Worm (Caenorhabditis elegans) whole organism, early embryonic: ENCODE results near the gene grl-7.

ENCODE experiments used
- B0310.2 ChIP-seq: sonication (generic microtip); optimal IDR thresholded peaks from 2 replicates; lab custom pipeline; 2016; ENCODE audit warnings: mild to moderate bottlenecking, missing genetic modification characterization, missing compliant biosample characterization
- F13C5.2 ChIP-seq: sonication (generic microtip); optimal IDR thresholded peaks from 2 replicates; lab custom pipeline; 2017; ENCODE audit warnings: mild to moderate bottlenecking, missing genetic modification characterization, inconsistent platforms, missing compliant biosample characterization
- aly-1 ChIP-seq: sonication (generic microtip); optimal IDR thresholded peaks from 2 replicates; lab custom pipeline; 2016; ENCODE audit warnings: missing genetic modification characterization, missing compliant biosample characterization
- ama-1 ChIP-seq: fragments of 150-350 bp; optimal IDR thresholded peaks from 2 replicates; lab custom pipeline; 2014
- ceh-13 ChIP-seq: fragments of 200-800 bp; sonication (Bioruptor generic); optimal IDR thresholded peaks from 2 replicates; lab custom pipeline; 2018; ENCODE audit warnings: mild to moderate bottlenecking, missing genetic modification characterization, missing compliant biosample characterization
- ceh-36 ChIP-seq: sonication (generic microtip); optimal IDR thresholded peaks from 2 replicates; lab custom pipeline; 2016; ENCODE audit warnings: missing genetic modification characterization, inconsistent platforms, missing compliant biosample characterization
- ets-7 ChIP-seq: sonication (generic microtip); optimal IDR thresholded peaks from 2 replicates; lab custom pipeline; 2016; ENCODE audit warnings: missing genotype, missing genetic modification characterization, missing compliant biosample characterization
- flt-1 ChIP-seq: fragments of 200-800 bp; sonication (Bioruptor generic); IDR thresholded peaks from 2 replicates; pipeline ENCODE4 v1.3.6; 2022; ENCODE audit warnings: missing genetic modification characterization, missing compliant biosample characterization
- hmbx-1 ChIP-seq: sonication (generic microtip); optimal IDR thresholded peaks from 2 replicates; lab custom pipeline; 2016; ENCODE audit warnings: mild to moderate bottlenecking, missing genetic modification characterization, missing compliant biosample characterization
- hmg-4 ChIP-seq: fragments of 200-800 bp; sonication (Bioruptor generic); optimal IDR thresholded peaks from 2 replicates; lab custom pipeline; 2018; ENCODE audit warnings: mild to moderate bottlenecking, missing genetic modification characterization, missing compliant biosample characterization
- hnd-1 ChIP-seq: sonication (generic microtip); optimal IDR thresholded peaks from 2 replicates; lab custom pipeline; 2016; ENCODE audit warnings: missing genetic modification characterization, missing compliant biosample characterization
- pes-1 ChIP-seq: fragments of 200-800 bp; sonication (Bioruptor generic); IDR thresholded peaks from 2 replicates; pipeline ENCODE4 v1.3.6; 2022; ENCODE audit warnings: missing genetic modification reagents, missing genetic modification characterization, missing compliant biosample characterization
- scrt-1 ChIP-seq: fragments of 200-800 bp; sonication (Bioruptor generic); IDR thresholded peaks from 2 replicates; pipeline ENCODE4 v1.3.6; 2022; ENCODE audit warnings: missing genetic modification characterization, missing compliant biosample characterization
- sea-1 ChIP-seq: fragments of 200-800 bp; sonication (Bioruptor generic); conservative IDR thresholded peaks from 2 replicates; pipeline ENCODE4 v1.3.6; 2022; ENCODE audit warnings: missing genetic modification characterization, missing compliant biosample characterization
- tbx-11 ChIP-seq: fragments of 200-800 bp; sonication (Bioruptor generic); IDR thresholded peaks from 2 replicates; pipeline ENCODE4 v1.3.6; 2022; ENCODE audit warnings: missing genetic modification characterization, missing compliant biosample characterization
- tbx-37 ChIP-seq: fragments of 200-800 bp; sonication (Bioruptor generic); conservative IDR thresholded peaks from 2 replicates; pipeline ENCODE4 v1.3.6; 2022; ENCODE audit warnings: missing genetic modification reagents, missing genetic modification characterization, missing compliant biosample characterization
- tra-4 ChIP-seq: sonication (generic microtip); optimal IDR thresholded peaks from 2 replicates; lab custom pipeline; 2017; ENCODE audit warnings: missing genetic modification characterization, missing compliant biosample characterization

The grl-7 gene

ce11 chrV:11341130-11341675, 5.6 kb downstream of the grl-7 start:
- peak; percentile 20 for TF ChIP-seq hmg-4
- 0 out of 2 replicates have a peak, but pooled peaks have one; percentile 32 for TF ChIP-seq scrt-1 (GFP tag; lab: Robert Waterston, UW)
- no peak for TF ChIP-seq pes-1

ce11 chrV:11336877-11337276, 9.9 kb downstream of the grl-7 start:
- no peak for TF ChIP-seq pes-1
- TF ChIP-seq hmg-4 = no peak
- TF ChIP-seq B0310.2 (tag; lab: Kevin White, UChicago) = no peak
- no peak for TF ChIP-seq tbx-11 (GFP tag; lab: Robert Waterston, UW)
- no peak for TF ChIP-seq flt-1 (GFP tag; lab: Robert Waterston, UW)
- TF ChIP-seq aly-1 (tag; lab: Kevin White, UChicago) = no peak
- no peak for TF ChIP-seq tbx-37 (GFP tag; lab: Robert Waterston, UW)
- no peak for TF ChIP-seq tra-4 (tag; lab: Kevin White, UChicago)
- TF ChIP-seq hmbx-1 (tag; lab: Kevin White, UChicago) = no peak
- no peak for TF ChIP-seq scrt-1 (GFP tag; lab: Robert Waterston, UW)
- TF ChIP-seq ama-1 (lab: Kevin White, UChicago) = no peak
- TF ChIP-seq ets-7 = no peak

- TF ChIP-seq hmbx-1 (tag; lab: Kevin White, UChicago) (no peak), sea-1 (GFP tag; lab: Robert Waterston, UW) (no peak), tra-4 (tag; lab: Kevin White, UChicago) (no peak)
Observed at ce11 chrV:11335757-11336418, 10.9 kb downstream of the grl-7 start.

ce11 chrV:11334193-11334592, 12.6 kb downstream of the grl-7 start, which contains the start of gene T02E9.6:
Gene T02E9.6, minus strand, starts transcription at chrV:11334293.
- TF ChIP-seq tbx-11 (GFP tag; lab: Robert Waterston, UW) = no peak

ce11 chrV:11331811-11332210, 15.0 kb downstream of the grl-7 start:
- 0 out of 2 replicates have a peak, but pooled peaks have one; percentile 30 for TF ChIP-seq flt-1 (GFP tag; lab: Robert Waterston, UW)

- TF ChIP-seq hnd-1 (tag; lab: Kevin White, UChicago) (no peak), tra-4 (tag; lab: Kevin White, UChicago) (no peak), ets-7 (no peak), ama-1 (lab: Kevin White, UChicago) (no peak), B0310.2 (tag; lab: Kevin White, UChicago) (no peak)
Observed at ce11 chrV:11329100-11329499, 17.7 kb downstream of the grl-7 start, which contains the start of gene F47G9.6. Gene F47G9.6, plus strand, starts transcription at chrV:11329400.

ce11 chrV:11326914-11327367, 19.9 kb downstream of the grl-7 start, which contains the start of gene tmed-10:
Gene tmed-10, minus strand, starts transcription at chrV:11326964.
- TF ChIP-seq ceh-13 (GFP tag; lab: Kevin White, UChicago) (no peak), flt-1 (GFP tag; lab: Robert Waterston, UW) (peak; percentile 50; the same call in 1 of the 2 replicates)

ce11 chrV:11323720-11324119, 23.1 kb downstream of the grl-7 start, which contains the start of gene str-141:
Gene str-141, minus strand, starts transcription at chrV:11323820.
- TF ChIP-seq F13C5.2 (tag; lab: Kevin White, UChicago) (no peak), hmg-4 (no peak), tra-4 (tag; lab: Kevin White, UChicago) (no peak), hnd-1 (tag; lab: Kevin White, UChicago) (no peak), ets-7 (no peak), ceh-13 (GFP tag; lab: Kevin White, UChicago) (no peak), tbx-11 (GFP tag; lab: Robert Waterston, UW) (no peak), pes-1 (no peak), aly-1 (tag; lab: Kevin White, UChicago) (no peak), scrt-1 (GFP tag; lab: Robert Waterston, UW) (no peak), ceh-36 (tag; lab: Kevin White, UChicago) (no peak), sea-1 (GFP tag; lab: Robert Waterston, UW) (no peak), flt-1 (GFP tag; lab: Robert Waterston, UW) (no peak), ama-1 (lab: Kevin White, UChicago) (no peak), B0310.2 (tag; lab: Kevin White, UChicago) (no peak), hmbx-1 (tag; lab: Kevin White, UChicago) (no peak)

ce11 chrV:11321719-11322118, 25.1 kb downstream of the grl-7 start, which contains the start of gene F47G9.4:
Gene F47G9.4, minus strand, starts transcription at chrV:11321816.
- no peak for TF ChIP-seq F13C5.2 (tag; lab: Kevin White, UChicago)
- no peak for TF ChIP-seq B0310.2 (tag; lab: Kevin White, UChicago)
- TF ChIP-seq aly-1 (tag; lab: Kevin White, UChicago) = no peak
- TF ChIP-seq ceh-13 (GFP tag; lab: Kevin White, UChicago) = no peak
- TF ChIP-seq hmbx-1 (tag; lab: Kevin White, UChicago) = no peak
- TF ChIP-seq ets-7 = no peak
- no peak for TF ChIP-seq flt-1 (GFP tag; lab: Robert Waterston, UW)
- TF ChIP-seq scrt-1 (GFP tag; lab: Robert Waterston, UW) = no peak
- no peak for TF ChIP-seq tbx-37 (GFP tag; lab: Robert Waterston, UW)
- TF ChIP-seq tbx-11 (GFP tag; lab: Robert Waterston, UW) = no peak
- no peak for TF ChIP-seq hmg-4
